Worm (Caenorhabditis elegans) whole organism, L4 larva: Measurements from ENCODE around the gene pals-22.

ENCODE experiments used
- F10B5.3 ChIP-seq: sonication (generic microtip); optimal IDR thresholded peaks from 2 replicates; lab custom pipeline; 2016; ENCODE audit warnings: mild to moderate bottlenecking, missing genetic modification characterization, missing compliant biosample characterization
- F26F4.8 ChIP-seq: fragments of 200-800 bp; sonication (Bioruptor generic); conservative IDR thresholded peaks from 2 replicates; pipeline ENCODE4 v1.3.6; 2022; ENCODE audit warnings: missing genetic modification characterization, missing compliant biosample characterization
- F49E8.2 ChIP-seq: sonication (generic microtip); optimal IDR thresholded peaks from 2 replicates; lab custom pipeline; 2016; ENCODE audit warnings: missing compliant biosample characterization, mild to moderate bottlenecking, missing genetic modification characterization, borderline replicate concordance
- T20F7.1 ChIP-seq: fragments of 200-800 bp; sonication (Bioruptor generic); optimal IDR thresholded peaks from 2 replicates; lab custom pipeline; 2018; ENCODE audit warnings: mild to moderate bottlenecking, missing genetic modification characterization, missing compliant biosample characterization
- Y105C5A.15 ChIP-seq: fragments of 200-800 bp; sonication (Bioruptor generic); IDR thresholded peaks from 2 replicates; pipeline ENCODE4 v1.3.6; 2022; ENCODE audit warnings: missing genetic modification characterization, missing compliant biosample characterization
- ZK546.5 ChIP-seq, 2 experiments: sonication (generic microtip); optimal IDR thresholded peaks; 2 replicates each; lab custom pipeline; 2017; ENCODE audit warnings: missing biosample characterization in 2 of 2, missing genetic modification characterization in 2 of 2
- ama-1 ChIP-seq: fragments of 150-350 bp; optimal IDR thresholded peaks from 2 replicates; lab custom pipeline; 2014; ENCODE audit warnings: inconsistent platforms, mixed read lengths
- arid-1 ChIP-seq: fragments of 200-800 bp; sonication (Bioruptor generic); conservative IDR thresholded peaks from 2 replicates; pipeline ENCODE4 v1.3.6; 2022; ENCODE audit warnings: missing genetic modification reagents, missing genetic modification characterization, missing compliant biosample characterization
- attf-4 ChIP-seq: sonication (generic microtip); optimal IDR thresholded peaks from 3 replicates; lab custom pipeline; 2017; ENCODE audit warnings: missing biosample characterization, missing genetic modification characterization
- ceh-20 ChIP-seq: fragments of 200-800 bp; sonication (Bioruptor generic); IDR thresholded peaks from 2 replicates; pipeline ENCODE4 v1.3.6; 2022; ENCODE audit warnings: missing genetic modification reagents, missing genetic modification characterization, missing compliant biosample characterization
- ces-1 ChIP-seq: fragments of 150-350 bp; sonication (generic microtip); optimal IDR thresholded peaks from 4 replicates; lab custom pipeline; 2014; ENCODE audit warnings: missing biosample characterization, missing genetic modification reagents, missing genetic modification characterization
- cey-2 ChIP-seq: sonication (generic microtip); optimal IDR thresholded peaks from 3 replicates; lab custom pipeline; 2017; ENCODE audit warnings: missing genetic modification characterization, mild to moderate bottlenecking, missing compliant biosample characterization, antibody characterized with exemption, borderline replicate concordance; ENCODE audit not compliant: insufficient read depth
- daf-12 ChIP-seq: fragments of 150-350 bp; optimal IDR thresholded peaks from 2 replicates; lab custom pipeline; 2014; ENCODE audit warnings: missing biosample characterization, missing genetic modification reagents, missing genetic modification characterization
- daf-19 ChIP-seq: fragments of 200-800 bp; sonication (Bioruptor generic); conservative IDR thresholded peaks from 2 replicates; pipeline ENCODE4 v1.3.6; 2022; ENCODE audit warnings: missing genetic modification characterization, missing compliant biosample characterization
- dmd-8 ChIP-seq: fragments of 200-800 bp; sonication (Bioruptor generic); IDR thresholded peaks from 2 replicates; pipeline ENCODE4 v1.3.6; 2022; ENCODE audit warnings: missing genetic modification characterization, missing compliant biosample characterization
- dpl-1 ChIP-seq: fragments of 150-350 bp; optimal IDR thresholded peaks from 2 replicates; lab custom pipeline; 2014; ENCODE audit warnings: missing biosample characterization, missing genetic modification reagents, missing genetic modification characterization
- duxl-1 ChIP-seq: sonication (generic microtip); optimal IDR thresholded peaks from 2 replicates; lab custom pipeline; 2016; ENCODE audit warnings: mild to moderate bottlenecking, missing genetic modification characterization, moderate library complexity, missing compliant biosample characterization; ENCODE audit not compliant: poor library complexity
- egl-27 ChIP-seq: sonication (generic microtip); optimal IDR thresholded peaks from 3 replicates; lab custom pipeline; 2017; ENCODE audit warnings: missing biosample characterization, missing genetic modification reagents, missing genetic modification characterization
- fos-1 ChIP-seq: fragments of 150-350 bp; optimal IDR thresholded peaks from 2 replicates; lab custom pipeline; 2014; ENCODE audit warnings: missing biosample characterization, missing genetic modification characterization
- hif-1 ChIP-seq, 2 experiments: sonication (generic microtip); optimal IDR thresholded peaks; 2 replicates each; lab custom pipeline; 2016 to 2017; ENCODE audit warnings: missing compliant biosample characterization in 2 of 2, missing genetic modification characterization in 2 of 2, missing genetic modification reagents in 2 of 2, missing genotype in 2 of 2, mild to moderate bottlenecking in 1 of 2
- hlh-11 ChIP-seq: fragments of 200-800 bp; sonication (Bioruptor generic); optimal IDR thresholded peaks from 2 replicates; lab custom pipeline; 2018; ENCODE audit warnings: mild to moderate bottlenecking, missing genetic modification characterization, missing compliant biosample characterization
- hmg-1.1 ChIP-seq: fragments of 200-800 bp; sonication (Bioruptor generic); IDR thresholded peaks from 2 replicates; pipeline ENCODE4 v1.3.6; 2022; ENCODE audit warnings: missing genetic modification reagents, missing genetic modification characterization, missing compliant biosample characterization
- lin-15B ChIP-seq: fragments of 150-350 bp; sonication (generic microtip); optimal IDR thresholded peaks from 3 replicates; lab custom pipeline; 2014; ENCODE audit warnings: missing biosample characterization, missing genetic modification characterization
- lin-39 ChIP-seq: fragments of 150-350 bp; optimal IDR thresholded peaks from 2 replicates; lab custom pipeline; 2014; ENCODE audit warnings: missing biosample characterization, missing genetic modification reagents, missing genetic modification characterization
- lsy-2 ChIP-seq, 2 experiments: fragments of 150-350 bp in 1 of 2; sonication (generic microtip) in 1 of 2; optimal IDR thresholded peaks; 2 replicates each; lab custom pipeline; 2014 to 2017; ENCODE audit warnings: missing biosample characterization in 2 of 2, missing genetic modification characterization in 2 of 2
- mep-1 ChIP-seq: fragments of 150-350 bp; sonication (generic microtip); optimal IDR thresholded peaks from 3 replicates; lab custom pipeline; 2014; ENCODE audit warnings: missing biosample characterization, missing genetic modification characterization
- nhr-11 ChIP-seq: fragments of 150-350 bp; optimal IDR thresholded peaks from 2 replicates; lab custom pipeline; 2014; ENCODE audit warnings: missing biosample characterization, missing genetic modification characterization
- nhr-111 ChIP-seq: fragments of 200-800 bp; sonication (Bioruptor generic); optimal IDR thresholded peaks from 2 replicates; lab custom pipeline; 2018; ENCODE audit warnings: mild to moderate bottlenecking, missing genetic modification characterization, missing compliant biosample characterization
- nhr-41 ChIP-seq: fragments of 200-800 bp; sonication (Bioruptor generic); IDR thresholded peaks from 2 replicates; pipeline ENCODE4 v1.3.6; 2022; ENCODE audit warnings: missing genetic modification reagents, missing genetic modification characterization, missing compliant biosample characterization
- rbr-2 ChIP-seq: sonication (generic microtip); optimal IDR thresholded peaks from 2 replicates; lab custom pipeline; 2016; ENCODE audit warnings: missing genotype, missing genetic modification characterization, missing compliant biosample characterization
- skn-1 ChIP-seq: fragments of 150-350 bp; optimal IDR thresholded peaks from 2 replicates; lab custom pipeline; 2014; ENCODE audit warnings: missing biosample characterization, missing genetic modification characterization
- snpc-4 ChIP-seq: fragments of 150-350 bp; optimal IDR thresholded peaks from 2 replicates; lab custom pipeline; 2014; ENCODE audit warnings: missing biosample characterization, missing genetic modification characterization
- tag-97 ChIP-seq: fragments of 200-800 bp; sonication (Bioruptor generic); IDR thresholded peaks from 2 replicates; pipeline ENCODE4 v1.3.6; 2022; ENCODE audit warnings: missing genetic modification characterization, missing compliant biosample characterization
- tra-1 ChIP-seq: fragments of 200-800 bp; sonication (Bioruptor generic); IDR thresholded peaks from 2 replicates; pipeline ENCODE4 v1.3.6; 2022; ENCODE audit warnings: missing genetic modification reagents, missing genetic modification characterization, missing compliant biosample characterization
- unc-62 ChIP-seq, 3 experiments: fragments of 150-350 bp in 1 of 3; sonication (generic microtip); optimal IDR thresholded peaks in 2 of 3; peaks in 1 of 3; 1 replicate in 1 of 3; 2 replicates in 2 of 3; lab custom pipeline; 2014 to 2017; ENCODE audit warnings: missing biosample characterization in 3 of 3, missing genetic modification characterization in 3 of 3, missing genetic modification reagents in 3 of 3, missing genotype in 1 of 3
- zfp-3 ChIP-seq: fragments of 200-800 bp; sonication (Bioruptor generic); conservative IDR thresholded peaks from 2 replicates; pipeline ENCODE4 v1.3.6; 2022; ENCODE audit warnings: missing genetic modification reagents, missing genetic modification characterization, missing compliant biosample characterization
- zip-2 ChIP-seq: fragments of 150-350 bp; optimal IDR thresholded peaks from 2 replicates; lab custom pipeline; 2014; ENCODE audit warnings: missing biosample characterization, missing genetic modification characterization

The pals-22 gene

ce11 chrIII:131627-132026 is 591 bp upstream of the pals-22 start (continued):
- TF ChIP-seq hlh-11 (peak; percentile 10), zfp-3 (GFP tag; lab: Robert Waterston, UW) (no peak)

ce11 chrIII:134194-134593 is 2.0 kb downstream of the pals-22 start, which contains the start of gene pals-25:
pals-25 (plus strand) TSS chrIII:134494.
- TF ChIP-seq F26F4.8 (no peak), F10B5.3 (tag; lab: Kevin White, UChicago) (no peak), attf-4 (tag; lab: Kevin White, UChicago) (no peak), snpc-4 (tag; lab: Kevin White, UChicago) (no peak), dmd-8 (no peak), hif-1 (tag; optimal IDR thresholded peaks at IDR 0.05; lab: Kevin White, UChicago) (no peak), T20F7.1 (GFP tag; lab: Kevin White, UChicago) (no peak), arid-1 (GFP tag; lab: Robert Waterston, UW) (no peak), lin-15B (tag; lab: Kevin White, UChicago) (no peak), ama-1 (no peak), zip-2 (no peak), rbr-2 (tag; lab: Kevin White, UChicago) (no peak), fos-1 (tag; lab: Kevin White, UChicago) (no peak), daf-12 (no peak)

- peak in 1 of 2 experiments; percentile 94 for TF ChIP-seq unc-62 (GFP tag; optimal IDR thresholded peaks at IDR 0.05 in 1 of 2; lab: Kevin White, UChicago)
- TF ChIP-seq unc-62 (tag; optimal IDR thresholded peaks at IDR 0.05; lab: Kevin White, UChicago), result no peak
- no peak for TF ChIP-seq tag-97
- TF ChIP-seq, all 104 proteins: peak for 1
These were observed 8.7 kb downstream of the pals-22 start, which contains the start of gene fbxb-81 for ce11 chrIII:140904-141303. fbxb-81 (minus strand) TSS chrIII:141217.

ce11 chrIII:143121-143520 is 10.9 kb downstream of the pals-22 start, which contains the start of gene fbxb-82:
fbxb-82 (minus strand) TSS chrIII:143221.
- TF ChIP-seq ceh-20 (GFP tag; lab: Robert Waterston, UW) (no peak), rbr-2 (tag; lab: Kevin White, UChicago) (no peak), Y105C5A.15 (GFP tag; lab: Robert Waterston, UW) (no peak), ces-1 (no peak), nhr-111 (GFP tag; lab: Kevin White, UChicago) (no peak), daf-19 (no peak), tra-1 (GFP tag; lab: Robert Waterston, UW) (no peak), hmg-1.1 (GFP tag; lab: Robert Waterston, UW) (no peak), dpl-1 (GFP tag; lab: Kevin White, UChicago) (no peak), snpc-4 (tag; lab: Kevin White, UChicago) (no peak), duxl-1 (tag; lab: Kevin White, UChicago) (no peak), nhr-41 (no peak), daf-12 (no peak), ZK546.5 (tag; optimal IDR thresholded peaks at IDR 0.05; lab: Kevin White, UChicago) (no peak), F49E8.2 (tag; lab: Kevin White, UChicago) (no peak), lin-39 (tag; lab: Kevin White, UChicago) (no peak), T20F7.1 (GFP tag; lab: Kevin White, UChicago) (no peak), egl-27 (tag; lab: Kevin White, UChicago) (no peak), lsy-2 (tag; optimal IDR thresholded peaks at IDR 0.05; lab: Kevin White, UChicago) (no peak), nhr-11 (tag; lab: Kevin White, UChicago) (no peak)

ce11 chrIII:145078-145477 is 12.9 kb downstream of the pals-22 start, which contains the start of the genes T17A3.12 and fbxb-83:
T17A3.12 (minus strand) TSS chrIII:145178.
fbxb-83 (minus strand) TSS chrIII:145211.
- no peak for TF ChIP-seq unc-62 (GFP tag; optimal IDR thresholded peaks at IDR 0.05 in 1 of 2; lab: Kevin White, UChicago)
- no peak for TF ChIP-seq unc-62 (tag; optimal IDR thresholded peaks at IDR 0.05; lab: Kevin White, UChicago)
- TF ChIP-seq cey-2 (tag; lab: Kevin White, UChicago), result no peak
- no peak for TF ChIP-seq mep-1 (tag; lab: Kevin White, UChicago)
- no peak for TF ChIP-seq skn-1 (tag; lab: Kevin White, UChicago)
- TF ChIP-seq daf-12, result no peak
- TF ChIP-seq nhr-11 (tag; lab: Kevin White, UChicago), result no peak
